Worm (Caenorhabditis elegans) whole organism, L2 larva: Measurements from ENCODE around the gene egg-3.

Source experiments
- lin-39 ChIP-seq: fragments of 150-350 bp; optimal IDR thresholded peaks from 2 replicates; lab custom pipeline; 2014; ENCODE audit warnings: missing biosample characterization, missing genetic modification reagents, missing genetic modification characterization
- nhr-25 ChIP-seq: fragments of 150-350 bp; sonication (generic microtip); optimal IDR thresholded peaks from 3 replicates; lab custom pipeline; 2014; ENCODE audit warnings: missing biosample characterization, missing genetic modification characterization

DNA sequence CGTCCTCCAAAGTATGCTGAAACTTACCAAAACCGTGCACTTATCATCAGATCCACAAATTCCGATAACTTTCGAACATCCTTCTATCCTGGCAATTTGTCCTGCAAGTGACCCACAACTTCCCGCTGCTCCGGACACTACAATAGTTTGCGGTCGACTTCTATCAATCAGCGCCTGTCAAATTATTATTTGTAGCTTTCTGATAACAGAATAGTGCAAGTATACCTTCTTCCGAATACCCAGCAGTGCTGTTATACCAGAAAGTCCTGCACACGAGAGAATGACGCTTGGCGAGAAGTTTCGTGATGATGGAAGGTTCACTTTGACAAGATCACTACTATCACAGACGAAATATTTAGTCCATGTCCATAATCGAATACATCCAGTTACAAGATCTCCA, 24.9 kb downstream of the egg-3 start:
- TF ChIP-seq nhr-25 (no peak), lin-39 (tag; lab: Kevin White, UChicago) (no peak)
